Fruit fly (Drosophila melanogaster) whole organism, adult: ENCODE results near the gene CG17751.
A peak's percentile ranks its signal among the peaks of the same experiment; 100 is the strongest.

Source experiments
- CG11617 ChIP-seq: fragments of 200-800 bp; sonication (Bioruptor generic); optimal IDR thresholded peaks from 2 replicates; lab custom pipeline; 2017; ENCODE audit warnings: mild to moderate bottlenecking, missing biosample characterization, missing genetic modification reagents, missing genetic modification characterization
- CG12768 ChIP-seq: fragments of 200-800 bp; sonication (Bioruptor generic); optimal IDR thresholded peaks from 2 replicates; lab custom pipeline; 2017; ENCODE audit warnings: missing biosample characterization, missing genetic modification characterization, mild to moderate bottlenecking, moderate library complexity, missing genetic modification reagents
- CG14711 ChIP-seq: fragments of 200-800 bp; sonication (Bioruptor generic); optimal IDR thresholded peaks from 2 replicates; lab custom pipeline; 2018; ENCODE audit warnings: missing biosample characterization, mild to moderate bottlenecking, missing genetic modification characterization, moderate library complexity
- CG1620 ChIP-seq: fragments of 200-800 bp; sonication (Bioruptor generic); optimal IDR thresholded peaks from 2 replicates; lab custom pipeline; 2016; ENCODE audit warnings: missing biosample characterization, missing genetic modification characterization
- CG33017 ChIP-seq: fragments of 200-800 bp; sonication (Bioruptor generic); optimal IDR thresholded peaks from 2 replicates; lab custom pipeline; 2018; ENCODE audit warnings: missing biosample characterization, mild to moderate bottlenecking, missing genetic modification characterization, moderate library complexity
- CG5204 ChIP-seq: fragments of 200-800 bp; sonication (Bioruptor generic); optimal IDR thresholded peaks from 2 replicates; lab custom pipeline; 2016; ENCODE audit warnings: missing biosample characterization, missing genetic modification characterization
- CG7045 ChIP-seq: fragments of 200-800 bp; sonication (Bioruptor generic); optimal IDR thresholded peaks from 2 replicates; lab custom pipeline; 2017; ENCODE audit warnings: missing biosample characterization, mild to moderate bottlenecking, missing genetic modification characterization
- CG7101 ChIP-seq: fragments of 200-800 bp; sonication (Bioruptor generic); optimal IDR thresholded peaks from 2 replicates; lab custom pipeline; 2018; ENCODE audit warnings: missing biosample characterization, mild to moderate bottlenecking, missing genetic modification characterization, moderate library complexity
- Clk ChIP-seq: fragments of 200-800 bp; sonication (Bioruptor generic); optimal IDR thresholded peaks from 2 replicates; lab custom pipeline; 2017; ENCODE audit warnings: missing biosample characterization, missing genetic modification characterization
- Crg-1 ChIP-seq: fragments of 200-800 bp; sonication (Bioruptor generic); optimal IDR thresholded peaks from 2 replicates; lab custom pipeline; 2016; ENCODE audit warnings: missing biosample characterization, missing genetic modification characterization
- Hr96 ChIP-seq: fragments of 200-800 bp; sonication (Bioruptor generic); optimal IDR thresholded peaks from 2 replicates; lab custom pipeline; 2016; ENCODE audit warnings: missing biosample characterization, missing genetic modification characterization
- Mnt ChIP-seq: fragments of 200-800 bp; sonication (Bioruptor generic); optimal IDR thresholded peaks from 2 replicates; lab custom pipeline; 2016; ENCODE audit warnings: missing biosample characterization, mild to moderate bottlenecking, missing genetic modification characterization
- bab1 ChIP-seq: fragments of 200-800 bp; sonication (Bioruptor generic); optimal IDR thresholded peaks from 3 replicates; lab custom pipeline; 2019; ENCODE audit warnings: missing biosample characterization, mild to moderate bottlenecking, missing genetic modification characterization, moderate library complexity
- cic ChIP-seq: fragments of 200-800 bp; sonication (Bioruptor generic); optimal IDR thresholded peaks from 2 replicates; lab custom pipeline; 2017; ENCODE audit warnings: missing biosample characterization, mild to moderate bottlenecking, missing genetic modification characterization, moderate library complexity
- cnc ChIP-seq, 2 experiments: fragments of >200 bp; optimal IDR thresholded peaks; 2 replicates each; lab custom pipeline; 2017
- kay ChIP-seq: fragments of 200-800 bp; sonication (Bioruptor generic); peaks from one replicate; lab custom pipeline; 2016; ENCODE audit warnings: missing biosample characterization, missing genetic modification characterization, borderline replicate concordance
- ovo ChIP-seq: fragments of 200-800 bp; sonication (Bioruptor generic); optimal IDR thresholded peaks from 2 replicates; lab custom pipeline; 2016; ENCODE audit warnings: missing biosample characterization, missing genetic modification characterization
- pad ChIP-seq: fragments of 200-800 bp; sonication (Bioruptor generic); optimal IDR thresholded peaks from 3 replicates; lab custom pipeline; 2017; ENCODE audit warnings: missing biosample characterization, missing genetic modification characterization, mild to moderate bottlenecking, moderate library complexity, missing genetic modification reagents
- tj ChIP-seq: fragments of 200-800 bp; sonication (Bioruptor generic); optimal IDR thresholded peaks from 3 replicates; lab custom pipeline; 2017; ENCODE audit warnings: missing biosample characterization, mild to moderate bottlenecking, missing genetic modification characterization, moderate library complexity
- toe ChIP-seq: fragments of 200-800 bp; sonication (Bioruptor generic); optimal IDR thresholded peaks from 2 replicates; lab custom pipeline; 2016; ENCODE audit warnings: missing biosample characterization, missing genetic modification characterization

CG17751 gene

DNA sequence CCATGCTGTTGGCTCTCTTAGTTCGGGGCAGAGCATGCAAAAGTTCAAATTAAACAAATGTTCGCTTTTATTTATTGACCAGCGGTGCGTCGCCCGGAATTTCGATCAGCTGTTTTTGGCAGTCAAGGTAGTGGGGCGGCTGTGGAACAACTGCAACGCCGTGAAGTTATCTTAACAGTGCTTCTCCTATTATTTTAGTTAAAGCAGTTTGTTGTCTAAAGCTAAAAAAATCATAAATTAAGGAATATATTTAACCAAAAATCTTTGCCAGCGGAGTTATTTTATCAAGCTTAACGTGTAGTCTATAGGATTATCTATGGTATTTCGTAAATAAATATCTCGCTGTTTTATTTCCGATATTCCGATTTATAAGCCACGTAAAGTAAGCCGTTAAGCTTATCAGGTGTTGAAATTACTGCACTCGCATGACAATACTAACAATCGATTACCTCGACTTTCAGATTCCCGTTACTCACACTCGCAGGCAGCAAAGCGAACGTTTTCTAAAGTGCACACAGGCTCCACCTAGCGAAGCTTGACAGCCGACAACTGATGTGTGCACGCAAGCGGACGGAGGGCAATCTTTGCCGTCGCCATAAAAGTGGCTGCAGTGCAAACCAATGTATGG, 41.3 kb downstream of the CG17751 start, which contains the start of the genes CG6195 and CG31220:
Gene CG6195, minus strand, starts transcription at position 122 of the 628 bp plus-strand sequence.
Gene CG31220, plus strand, starts transcription at position 199 of the 628 bp plus-strand sequence.
- TF ChIP-seq cic (GFP tag; lab: Kevin White, UChicago) (no peak), pad (GFP tag; lab: Kevin White, UChicago) (no peak), toe (peak; percentile 51), CG33017 (tag; lab: Kevin White, UChicago) (no peak), Mnt (GFP tag; lab: Kevin White, UChicago) (peak; percentile 2), CG1620 (GFP tag; lab: Kevin White, UChicago) (no peak), cnc (optimal IDR thresholded peaks at IDR 0.05; lab: Kevin White, UChicago) (no peak), Hr96 (peak; percentile 48), tj (GFP tag; lab: Kevin White, UChicago) (peak; percentile 56), CG11617 (GFP tag; lab: Kevin White, UChicago) (peak; percentile 36), Crg-1 (GFP tag; lab: Kevin White, UChicago) (no peak), CG14711 (no peak), CG7101 (tag; lab: Kevin White, UChicago) (no peak), bab1 (GFP tag; lab: Kevin White, UChicago) (peak; percentile 66), ovo (GFP tag; lab: Kevin White, UChicago) (peak; percentile 93), CG7045 (GFP tag; lab: Kevin White, UChicago) (no peak), CG12768 (GFP tag; lab: Kevin White, UChicago) (no peak), kay (GFP tag; lab: Kevin White, UChicago) (no peak), Clk (GFP tag; lab: Kevin White, UChicago) (no peak), CG5204 (GFP tag; lab: Kevin White, UChicago) (no peak)

DNA sequence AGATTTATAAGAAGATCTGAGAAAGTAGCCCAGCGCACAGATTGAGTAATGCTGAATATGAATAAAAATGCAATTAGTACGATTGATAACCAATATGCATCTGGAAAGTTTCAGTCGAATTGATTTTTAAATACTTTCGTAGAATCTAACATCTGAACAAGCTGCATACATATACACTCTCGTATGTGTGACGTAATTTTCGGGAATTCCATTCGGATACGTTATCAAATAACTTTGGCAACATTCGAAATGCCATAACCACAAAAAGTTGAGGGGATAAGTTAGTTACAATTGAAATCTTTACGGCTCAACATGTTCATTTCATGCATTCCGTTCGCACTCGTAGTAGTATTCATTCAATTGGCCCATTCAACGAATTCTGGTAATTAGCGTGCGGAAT, 43.7 kb downstream of the CG17751 start, which contains the start of gene CG31219:
Gene CG31219, plus strand, starts transcription at position 301 of the 400 bp plus-strand sequence.
- no peak for TF ChIP-seq Hr96
- TF ChIP-seq Crg-1 (GFP tag; lab: Kevin White, UChicago), result no peak
- no peak for TF ChIP-seq Clk (GFP tag; lab: Kevin White, UChicago)

DNA sequence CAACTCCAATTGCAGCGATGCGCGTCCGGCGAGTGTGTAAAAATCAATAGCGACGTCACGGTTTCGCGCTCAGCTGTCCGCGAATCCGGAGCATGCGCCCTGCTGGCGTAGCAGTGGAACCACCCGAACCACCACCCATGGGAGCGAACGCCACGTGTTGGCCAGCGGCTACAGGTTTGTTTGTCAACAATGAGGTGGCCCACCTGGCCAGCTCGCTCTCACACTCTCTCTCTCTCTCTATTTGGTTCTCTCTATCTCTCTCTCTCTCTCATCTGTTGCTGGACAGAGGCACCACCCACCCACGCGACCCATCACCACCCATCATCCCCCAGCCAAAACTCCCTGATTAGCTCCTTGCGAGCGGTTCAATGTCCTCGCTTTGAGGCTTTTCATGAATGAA, 49.4 kb downstream of the CG17751 start:
- TF ChIP-seq Mnt (GFP tag; lab: Kevin White, UChicago) (peak; percentile 67), kay (GFP tag; lab: Kevin White, UChicago) (no peak)

DNA sequence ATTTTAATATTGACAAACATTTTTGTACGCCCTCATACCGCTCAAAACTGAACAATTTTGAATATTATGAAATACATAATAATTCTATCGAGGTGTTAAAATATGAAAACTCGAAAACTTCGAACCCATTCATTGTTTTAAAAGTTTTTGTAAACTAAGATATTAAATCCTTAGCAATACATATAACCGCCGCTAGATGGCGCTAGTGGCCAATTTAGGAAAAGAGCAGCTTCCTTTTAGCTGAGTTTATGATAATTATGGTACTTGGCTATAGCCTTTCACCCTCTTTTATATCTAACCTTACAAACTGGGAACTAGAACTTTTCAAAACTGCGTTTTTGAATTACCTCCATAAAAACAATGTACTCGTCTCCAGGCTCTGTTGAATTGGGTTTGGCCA, 50.2 kb downstream of the CG17751 start:
- no peak for TF ChIP-seq Crg-1 (GFP tag; lab: Kevin White, UChicago)
- TF ChIP-seq ovo (GFP tag; lab: Kevin White, UChicago), result no peak
- no peak for TF ChIP-seq CG12768 (GFP tag; lab: Kevin White, UChicago)
- no peak for TF ChIP-seq CG7045 (GFP tag; lab: Kevin White, UChicago)
- TF ChIP-seq Clk (GFP tag; lab: Kevin White, UChicago), result no peak
- no peak for TF ChIP-seq cnc (optimal IDR thresholded peaks at IDR 0.05; lab: Kevin White, UChicago)
- TF ChIP-seq CG1620 (GFP tag; lab: Kevin White, UChicago), result no peak
- no peak for TF ChIP-seq cic (GFP tag; lab: Kevin White, UChicago)
- no peak for TF ChIP-seq CG11617 (GFP tag; lab: Kevin White, UChicago)
- no peak for TF ChIP-seq Hr96
- TF ChIP-seq kay (GFP tag; lab: Kevin White, UChicago), result no peak
- no peak for TF ChIP-seq CG33017 (tag; lab: Kevin White, UChicago)

DNA sequence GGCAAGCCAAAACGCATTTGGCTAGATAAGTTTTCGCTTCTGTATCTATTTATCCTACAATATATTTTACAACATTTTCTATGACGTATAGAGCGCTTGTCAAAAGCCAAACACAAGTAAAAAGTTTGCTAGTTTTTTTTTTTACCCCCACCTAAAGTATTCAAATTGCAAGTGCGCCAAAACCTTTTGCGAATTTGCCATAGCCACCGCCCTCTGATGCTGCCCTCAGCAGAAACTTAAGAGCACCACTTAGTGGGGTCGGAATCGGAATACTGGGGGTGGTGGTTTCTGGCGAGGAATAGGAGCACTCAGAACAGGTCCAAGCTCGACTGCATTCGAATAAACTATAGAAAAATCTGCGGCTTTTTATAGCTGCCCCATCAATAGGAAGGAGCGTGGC, 50.7 kb downstream of the CG17751 start, which contains the start of gene CG6184:
Gene CG6184, minus strand, starts transcription at position 101 of the 400 bp plus-strand sequence.
- no peak for TF ChIP-seq tj (GFP tag; lab: Kevin White, UChicago)
- no peak for TF ChIP-seq Crg-1 (GFP tag; lab: Kevin White, UChicago)
- TF ChIP-seq Hr96, result no peak
- no peak for TF ChIP-seq CG11617 (GFP tag; lab: Kevin White, UChicago)
- TF ChIP-seq cnc (optimal IDR thresholded peaks at IDR 0.05; lab: Kevin White, UChicago), result no peak
- TF ChIP-seq CG7045 (GFP tag; lab: Kevin White, UChicago), result no peak
- TF ChIP-seq CG14711, result no peak
